Fruit fly (Drosophila melanogaster): ENCODE results near the gene chb.

dm6 chr3L:21216697-21217291 lies 44.1 kb downstream of the chb start, which contains the start of the genes Trmt112 and Ilk:
- TF ChIP-seq ttk (optimal IDR thresholded peaks at IDR 0.05) (no peak), h (optimal IDR thresholded peaks at IDR 0.05) (no peak), Sin3A (optimal IDR thresholded peaks at IDR 0.05) (no peak), psq (optimal IDR thresholded peaks at IDR 0.05) (no peak)

Measured in Kc167 (cell line).